Worm (Caenorhabditis elegans): ENCODE results near the gene srh-76.
A peak's percentile ranks its signal among the peaks of the same experiment; 100 is the strongest.

DNA sequence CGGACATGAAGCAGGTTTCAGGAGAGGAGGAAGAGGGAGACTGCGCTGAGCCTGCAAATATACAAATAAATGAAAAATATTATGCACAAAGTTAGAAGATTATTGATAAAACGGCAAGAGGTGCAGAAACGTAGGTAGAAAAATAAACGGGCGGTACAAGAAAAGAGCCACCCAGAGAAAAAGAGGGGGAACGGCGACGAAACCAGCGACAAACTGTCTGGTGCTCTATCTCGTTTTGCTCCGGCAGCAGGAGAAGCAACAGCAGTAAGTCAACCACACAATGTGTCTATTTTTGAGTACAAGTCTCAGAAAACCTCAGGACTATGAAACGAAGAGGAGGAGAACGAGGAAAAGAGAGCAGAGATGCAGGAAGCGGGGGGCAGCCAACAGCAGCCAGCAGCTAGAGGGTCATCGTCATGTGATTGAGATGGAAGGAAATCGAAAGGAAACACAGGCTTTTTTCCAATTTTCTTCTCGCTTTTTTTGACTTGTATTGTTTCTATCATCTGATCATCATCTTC, 12.1 kb downstream of the srh-76 start, which contains the start of gene F26F12.3:
- TF ChIP-seq fos-1 (tag; optimal IDR thresholded peaks at IDR 0.05) (peak; percentile 10), ama-1 (optimal IDR thresholded peaks at IDR 0.05) (no peak), nhr-28 (tag; optimal IDR thresholded peaks at IDR 0.05) (no peak), lsy-2 (tag; optimal IDR thresholded peaks at IDR 0.05) (peak; percentile 58 to 71), mep-1 (tag; optimal IDR thresholded peaks at IDR 0.05) (no peak), lin-35 (GFP tag; optimal IDR thresholded peaks at IDR 0.05) (peak; percentile 53 to 59), unc-30 (tag; optimal IDR thresholded peaks at IDR 0.05) (no peak), egl-27 (tag; optimal IDR thresholded peaks at IDR 0.05) (no peak), sptf-1 (tag; optimal IDR thresholded peaks at IDR 0.05) (no peak), nhr-77 (tag; optimal IDR thresholded peaks at IDR 0.05) (peak; percentile 67), pqm-1 (tag; optimal IDR thresholded peaks at IDR 0.05) (no peak)

Measured in whole organism, L1 larva.